Worm (Caenorhabditis elegans): ENCODE results near the gene ZK1321.1.

ZK1321.1 gene

DNA sequence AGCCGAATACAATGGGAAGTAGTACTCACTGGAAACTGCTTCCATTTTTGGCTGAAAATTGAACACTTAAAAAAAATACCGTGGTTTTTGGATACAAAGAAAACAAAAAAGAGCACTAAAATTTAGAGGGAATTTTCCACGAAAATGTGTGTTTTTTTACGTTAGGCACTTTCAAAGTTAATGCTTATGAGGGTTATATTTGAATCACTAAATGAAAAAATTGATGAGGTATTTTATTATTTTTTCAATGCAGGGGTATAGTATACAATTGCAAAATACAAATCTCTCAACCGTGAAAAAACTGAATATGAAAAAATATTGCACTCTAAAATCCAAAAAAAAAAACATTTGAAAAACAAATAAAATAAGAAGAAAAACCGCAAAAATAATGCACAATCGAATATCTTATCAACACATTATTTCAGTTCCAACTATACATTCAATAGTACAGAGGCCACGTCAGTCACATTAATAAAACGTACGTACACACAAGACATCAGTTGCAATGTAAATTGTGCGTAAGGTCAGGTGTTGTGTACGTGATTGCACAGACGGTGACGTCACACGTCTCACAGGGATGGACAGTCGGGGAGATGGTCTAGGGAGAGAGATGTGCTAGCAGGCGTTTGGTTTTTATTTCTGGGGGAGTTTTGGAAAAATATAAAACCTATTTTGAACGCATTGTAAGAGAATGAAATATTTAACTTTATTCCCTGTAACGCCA, 16.1 kb downstream of the ZK1321.1 start, which contains the start of gene aqp-10:
Gene aqp-10, minus strand, starts transcription at position 51 of the 724 bp plus-strand sequence.
- TF ChIP-seq tbx-2 (tag; optimal IDR thresholded peaks at IDR 0.05): peak; percentile 47
- TF ChIP-seq fax-1 (tag; optimal IDR thresholded peaks at IDR 0.05): no peak
- TF ChIP-seq ceh-2 (tag; optimal IDR thresholded peaks at IDR 0.05): no peak
- TF ChIP-seq pat-9 (tag; optimal IDR thresholded peaks at IDR 0.05): no peak
- no peak for TF ChIP-seq hlh-6 (tag; optimal IDR thresholded peaks at IDR 0.05)
- TF ChIP-seq K09A11.1 (tag; optimal IDR thresholded peaks at IDR 0.05; ENCODE audit: insufficient read depth): no peak
- TF ChIP-seq che-1 (tag; optimal IDR thresholded peaks at IDR 0.05): no peak
- TF ChIP-seq lin-11 (tag; optimal IDR thresholded peaks at IDR 0.05): no peak
- no peak for TF ChIP-seq lim-6 (tag; optimal IDR thresholded peaks at IDR 0.05)
- TF ChIP-seq ceh-22 (tag; optimal IDR thresholded peaks at IDR 0.05): no peak
- TF ChIP-seq ceh-18 (tag; optimal IDR thresholded peaks at IDR 0.05): no peak
- TF ChIP-seq hlh-8 (tag; optimal IDR thresholded peaks at IDR 0.05): no peak
- TF ChIP-seq K02D7.2 (tag; optimal IDR thresholded peaks at IDR 0.05): no peak
- TF ChIP-seq hlh-30 (tag; optimal IDR thresholded peaks at IDR 0.05; ENCODE audit: insufficient read depth): peak; percentile 24
- no peak for TF ChIP-seq ref-2 (tag; optimal IDR thresholded peaks at IDR 0.05)
- no peak for TF ChIP-seq madf-2 (tag; optimal IDR thresholded peaks at IDR 0.05)
- TF ChIP-seq odd-2 (tag; optimal IDR thresholded peaks at IDR 0.05): no peak
- TF ChIP-seq ceh-19 (GFP tag; optimal IDR thresholded peaks at IDR 0.05): no peak
- TF ChIP-seq ceh-14 (tag; optimal IDR thresholded peaks at IDR 0.05): no peak
- TF ChIP-seq nfya-1 (tag; optimal IDR thresholded peaks at IDR 0.05): peak; percentile 68
- no peak for TF ChIP-seq eyg-1 (tag; optimal IDR thresholded peaks at IDR 0.05)
- no peak for TF ChIP-seq fkh-10 (GFP tag; optimal IDR thresholded peaks at IDR 0.05)
- peak; percentile 50 for TF ChIP-seq elt-2 (tag; optimal IDR thresholded peaks at IDR 0.05)
- no peak for TF ChIP-seq unc-3 (GFP tag; conservative IDR thresholded peaks at IDR 0.05)
- no peak for TF ChIP-seq unc-3 (tag; optimal IDR thresholded peaks at IDR 0.05)
- no peak for TF ChIP-seq pag-3 (tag; optimal IDR thresholded peaks at IDR 0.05; ENCODE audit: borderline replicate concordance)
- no peak for TF ChIP-seq unc-86 (tag; optimal IDR thresholded peaks at IDR 0.05)
- no peak for TF ChIP-seq nhr-232 (tag; optimal IDR thresholded peaks at IDR 0.05)
- TF ChIP-seq ceh-31 (tag; optimal IDR thresholded peaks at IDR 0.05): no peak
- no peak for TF ChIP-seq ztf-16 (tag; optimal IDR thresholded peaks at IDR 0.05)

DNA sequence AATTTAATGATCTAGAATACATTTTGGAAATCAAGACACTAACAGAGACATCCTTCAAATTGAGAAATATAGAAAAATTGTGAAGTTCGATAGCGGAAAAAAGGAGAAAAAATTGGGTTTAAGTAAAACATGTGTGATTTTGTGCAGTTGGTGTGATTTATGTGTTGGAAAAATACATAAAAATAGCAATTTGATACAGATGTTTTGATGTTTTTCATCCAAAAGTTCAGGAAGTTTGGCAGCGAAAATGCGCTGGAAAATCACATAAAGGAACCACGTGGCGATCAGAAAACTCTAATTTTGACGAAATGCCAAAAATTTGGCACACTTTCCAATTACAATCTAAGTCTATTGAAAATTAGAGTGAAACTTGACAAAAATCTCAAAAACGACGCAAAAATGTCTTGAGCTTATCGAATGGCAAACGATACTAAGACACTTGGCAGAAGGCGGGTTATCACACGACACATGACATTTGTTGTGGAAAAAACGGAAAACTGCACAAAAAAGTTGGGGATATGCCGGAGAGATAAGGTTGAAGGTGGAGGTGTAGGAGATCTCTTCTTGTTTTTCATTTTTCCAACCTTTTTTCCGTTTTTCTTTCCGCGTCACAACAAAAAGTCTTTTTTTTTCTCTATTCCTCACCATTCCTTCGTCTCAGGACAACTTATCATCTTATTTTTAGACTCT, 20.2 kb downstream of the ZK1321.1 start, which contains the start of gene ZK1321.4:
Gene ZK1321.4, minus strand, starts transcription at position 51 of the 690 bp plus-strand sequence.
- TF ChIP-seq hlh-6 (tag; optimal IDR thresholded peaks at IDR 0.05) (no peak), pat-9 (tag; optimal IDR thresholded peaks at IDR 0.05) (no peak), ceh-24 (tag; optimal IDR thresholded peaks at IDR 0.05) (no peak), ama-1 (optimal IDR thresholded peaks at IDR 0.05) (no peak), ceh-48 (tag; optimal IDR thresholded peaks at IDR 0.05) (no peak), elt-2 (tag; optimal IDR thresholded peaks at IDR 0.05) (no peak), unc-3 (GFP tag; conservative IDR thresholded peaks at IDR 0.05) (no peak), unc-3 (tag; optimal IDR thresholded peaks at IDR 0.05) (no peak), ceh-2 (tag; optimal IDR thresholded peaks at IDR 0.05) (no peak), nhr-11 (tag; optimal IDR thresholded peaks at IDR 0.05) (no peak), elt-4 (tag; optimal IDR thresholded peaks at IDR 0.05) (no peak), ref-2 (tag; optimal IDR thresholded peaks at IDR 0.05) (no peak), fkh-6 (tag; optimal IDR thresholded peaks at IDR 0.05) (no peak), nhr-232 (tag; optimal IDR thresholded peaks at IDR 0.05) (no peak)

DNA sequence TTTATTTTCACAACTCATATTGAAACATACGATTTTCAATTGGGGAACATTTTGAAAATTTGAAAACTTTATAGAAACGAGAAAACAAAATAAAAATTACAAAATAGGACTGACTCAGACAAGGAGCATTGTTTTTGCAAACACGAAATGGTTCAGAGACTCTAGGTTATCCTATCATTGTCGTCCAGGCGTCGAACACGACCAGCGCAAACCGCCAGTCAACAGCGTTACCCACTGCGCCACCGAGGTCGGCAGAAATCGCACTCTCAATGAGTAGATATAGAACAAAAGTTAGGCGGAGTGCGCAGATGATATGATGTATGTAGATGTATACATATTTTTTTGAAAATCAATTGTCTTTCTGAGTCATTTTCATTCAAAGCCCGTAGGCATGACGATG, 20.8 kb downstream of the ZK1321.1 start:
- peak; percentile 50 for TF ChIP-seq K02D7.2 (tag; optimal IDR thresholded peaks at IDR 0.05)
- no peak for TF ChIP-seq odd-2 (tag; optimal IDR thresholded peaks at IDR 0.05)
- TF ChIP-seq pag-3 (tag; optimal IDR thresholded peaks at IDR 0.05; ENCODE audit: borderline replicate concordance): no peak
- peak; percentile 10 for TF ChIP-seq ceh-18 (tag; optimal IDR thresholded peaks at IDR 0.05)
- TF ChIP-seq pros-1 (tag; optimal IDR thresholded peaks at IDR 0.05): peak; percentile 45
- TF ChIP-seq lim-6 (tag; optimal IDR thresholded peaks at IDR 0.05): peak; percentile 32
- peak; percentile 43 for TF ChIP-seq zip-5 (tag; optimal IDR thresholded peaks at IDR 0.05)
- peak; percentile 79 for TF ChIP-seq sdc-2 (tag; optimal IDR thresholded peaks at IDR 0.05)
- peak; percentile 82 for TF ChIP-seq ceh-19 (GFP tag; optimal IDR thresholded peaks at IDR 0.05)
- no peak for TF ChIP-seq pha-4 (tag; optimal IDR thresholded peaks at IDR 0.05)
- peak; percentile 86 for TF ChIP-seq ztf-16 (tag; optimal IDR thresholded peaks at IDR 0.05)
- TF ChIP-seq dmd-4 (tag; optimal IDR thresholded peaks at IDR 0.05; ENCODE audit: borderline replicate concordance): peak; percentile 71
- TF ChIP-seq mec-3 (tag; optimal IDR thresholded peaks at IDR 0.05; ENCODE audit: borderline replicate concordance): no peak
- peak; percentile 76 for TF ChIP-seq ceh-2 (tag; optimal IDR thresholded peaks at IDR 0.05)
- peak; percentile 80 for TF ChIP-seq che-1 (tag; optimal IDR thresholded peaks at IDR 0.05)
- TF ChIP-seq pha-2 (tag; optimal IDR thresholded peaks at IDR 0.05): peak; percentile 78
- no peak for TF ChIP-seq fkh-10 (GFP tag; optimal IDR thresholded peaks at IDR 0.05)
- no peak for TF ChIP-seq nhr-11 (tag; optimal IDR thresholded peaks at IDR 0.05)
- TF ChIP-seq sox-4 (tag; optimal IDR thresholded peaks at IDR 0.05): peak; percentile 79
- TF ChIP-seq ttx-3 (tag; optimal IDR thresholded peaks at IDR 0.05): peak; percentile 90
- TF ChIP-seq unc-3 (GFP tag; conservative IDR thresholded peaks at IDR 0.05): peak; percentile 63
- TF ChIP-seq unc-3 (tag; optimal IDR thresholded peaks at IDR 0.05): peak; percentile 79
- peak; percentile 46 for TF ChIP-seq nfya-1 (tag; optimal IDR thresholded peaks at IDR 0.05)

All from whole organism, late embryonic.